Worm (Caenorhabditis elegans): ENCODE measurements around the gene srj-15.

- TF ChIP-seq F39B2.1 (GFP tag; IDR thresholded peaks at IDR 0.05) (no peak), B0035.1 (tag; optimal IDR thresholded peaks at IDR 0.05) (no peak), F49E8.2 (tag; optimal IDR thresholded peaks at IDR 0.05; ENCODE audit: insufficient read depth) (no peak), unc-62 (GFP tag; optimal IDR thresholded peaks at IDR 0.05) (no peak), madf-10 (tag; optimal IDR thresholded peaks at IDR 0.05) (no peak), nhr-90 (tag; optimal IDR thresholded peaks at IDR 0.05) (no peak), mel-28 (tag; optimal IDR thresholded peaks at IDR 0.05; ENCODE audit: borderline replicate concordance) (no peak), tbx-9 (tag; optimal IDR thresholded peaks at IDR 0.05; ENCODE audit: borderline replicate concordance) (no peak)
These were observed 26.7 kb upstream of the srj-15 start for ce11 chrV:1991381-1991780.

Measured in whole organism, young adult.